Worm (Caenorhabditis elegans) whole organism, young adult: ENCODE measurements around the gene sre-2.

Source experiments
- F49E8.2 ChIP-seq: sonication (generic microtip); optimal IDR thresholded peaks from 3 replicates; lab custom pipeline; 2017; ENCODE audit warnings: missing genetic modification characterization, mild to moderate bottlenecking, missing compliant biosample characterization, antibody characterized with exemption, moderate library complexity; ENCODE audit not compliant: insufficient read depth
- egl-44 ChIP-seq: fragments of 200-800 bp; sonication (Bioruptor generic); IDR thresholded peaks from 2 replicates; pipeline ENCODE4 v1.3.6; 2022; ENCODE audit warnings: missing genetic modification reagents, missing genetic modification characterization, missing compliant biosample characterization
- lir-1 ChIP-seq: fragments of 200-800 bp; sonication (Bioruptor generic); conservative IDR thresholded peaks from 2 replicates; pipeline ENCODE4 v1.3.6; 2022; ENCODE audit warnings: missing genetic modification reagents, missing genetic modification characterization, missing compliant biosample characterization
- nfya-1 ChIP-seq: sonication (generic microtip); optimal IDR thresholded peaks from 2 replicates; lab custom pipeline; 2017; ENCODE audit warnings: antibody characterized with exemption, missing compliant biosample characterization, missing genetic modification characterization, borderline replicate concordance; ENCODE audit not compliant: insufficient read depth
- nhr-80 ChIP-seq: sonication (generic microtip); optimal IDR thresholded peaks from 2 replicates; lab custom pipeline; 2016; ENCODE audit warnings: missing genetic modification characterization, missing compliant biosample characterization
- ztf-22 ChIP-seq: fragments of 200-800 bp; sonication (Bioruptor generic); optimal IDR thresholded peaks from 2 replicates; lab custom pipeline; 2018; ENCODE audit warnings: mild to moderate bottlenecking, missing genetic modification characterization, moderate library complexity, missing compliant biosample characterization

- TF ChIP-seq lir-1 (GFP tag; lab: Robert Waterston, UW) (no peak), ztf-22 (GFP tag; lab: Kevin White, UChicago) (no peak), F49E8.2 (tag; lab: Kevin White, UChicago) (no peak), nhr-80 (tag; lab: Kevin White, UChicago) (no peak), nfya-1 (tag; lab: Kevin White, UChicago) (no peak), egl-44 (GFP tag; lab: Robert Waterston, UW) (no peak)
Measured at ce11 chrII:8093283-8093682, 8.7 kb downstream of the sre-2 start.
